Worm (Caenorhabditis elegans) whole organism, L4 larva: ENCODE data around the gene srx-110.

Source experiments
- F10B5.3 ChIP-seq: sonication (generic microtip); optimal IDR thresholded peaks from 2 replicates; lab custom pipeline; 2016; ENCODE audit warnings: mild to moderate bottlenecking, missing genetic modification characterization, missing compliant biosample characterization
- F37D6.2 ChIP-seq: sonication (generic microtip); optimal IDR thresholded peaks from 2 replicates; lab custom pipeline; 2016; ENCODE audit warnings: mild to moderate bottlenecking, missing genetic modification characterization, missing compliant biosample characterization
- F49E8.2 ChIP-seq: sonication (generic microtip); optimal IDR thresholded peaks from 2 replicates; lab custom pipeline; 2016; ENCODE audit warnings: missing compliant biosample characterization, mild to moderate bottlenecking, missing genetic modification characterization, borderline replicate concordance
- R02D3.7 ChIP-seq: fragments of 150-350 bp; sonication (generic microtip); optimal IDR thresholded peaks from 3 replicates; lab custom pipeline; 2014; ENCODE audit warnings: missing biosample characterization, missing genetic modification characterization
- T20F7.1 ChIP-seq: fragments of 200-800 bp; sonication (Bioruptor generic); optimal IDR thresholded peaks from 2 replicates; lab custom pipeline; 2018; ENCODE audit warnings: mild to moderate bottlenecking, missing genetic modification characterization, missing compliant biosample characterization
- Y105C5A.15 ChIP-seq: fragments of 200-800 bp; sonication (Bioruptor generic); IDR thresholded peaks from 2 replicates; pipeline ENCODE4 v1.3.6; 2022; ENCODE audit warnings: missing genetic modification characterization, missing compliant biosample characterization
- Y48G9A.11 ChIP-seq: fragments of 200-800 bp; sonication (Bioruptor generic); IDR thresholded peaks from 2 replicates; pipeline ENCODE4 v1.3.6; 2022; ENCODE audit warnings: missing genetic modification reagents, missing genetic modification characterization, missing compliant biosample characterization
- ZK546.5 ChIP-seq, 2 experiments: sonication (generic microtip); optimal IDR thresholded peaks; 2 replicates each; lab custom pipeline; 2017; ENCODE audit warnings: missing biosample characterization in 2 of 2, missing genetic modification characterization in 2 of 2
- ceh-44 ChIP-seq: fragments of 200-800 bp; sonication (Bioruptor generic); IDR thresholded peaks from 2 replicates; pipeline ENCODE4 v1.3.6; 2022; ENCODE audit warnings: missing genetic modification reagents, missing genetic modification characterization, missing compliant biosample characterization
- ctbp-1 ChIP-seq: fragments of 200-800 bp; sonication (Bioruptor generic); IDR thresholded peaks from 2 replicates; pipeline ENCODE4 v1.3.6; 2022; ENCODE audit warnings: missing genetic modification reagents, missing genetic modification characterization, missing compliant biosample characterization
- dmd-6 ChIP-seq: fragments of 200-800 bp; sonication (Bioruptor generic); IDR thresholded peaks from 2 replicates; pipeline ENCODE4 v1.3.6; 2022; ENCODE audit warnings: missing genetic modification reagents, missing genetic modification characterization, missing compliant biosample characterization
- dmd-8 ChIP-seq: fragments of 200-800 bp; sonication (Bioruptor generic); IDR thresholded peaks from 2 replicates; pipeline ENCODE4 v1.3.6; 2022; ENCODE audit warnings: missing genetic modification characterization, missing compliant biosample characterization
- fkh-10 ChIP-seq: fragments of 150-350 bp; optimal IDR thresholded peaks from 2 replicates; lab custom pipeline; 2014; ENCODE audit warnings: missing biosample characterization, missing genetic modification reagents, missing genetic modification characterization
- fos-1 ChIP-seq: fragments of 150-350 bp; optimal IDR thresholded peaks from 2 replicates; lab custom pipeline; 2014; ENCODE audit warnings: missing biosample characterization, missing genetic modification characterization
- gei-8 ChIP-seq: fragments of 200-800 bp; sonication (Bioruptor generic); optimal IDR thresholded peaks from 2 replicates; lab custom pipeline; 2018; ENCODE audit warnings: mild to moderate bottlenecking, missing genetic modification characterization, missing compliant biosample characterization
- lin-29 ChIP-seq: fragments of 200-800 bp; sonication (Bioruptor generic); IDR thresholded peaks from 2 replicates; pipeline ENCODE4 v1.3.6; 2022; ENCODE audit warnings: missing genetic modification reagents, missing genetic modification characterization, missing compliant biosample characterization
- lir-3 ChIP-seq: sonication (generic microtip); optimal IDR thresholded peaks from 2 replicates; lab custom pipeline; 2016; ENCODE audit warnings: mild to moderate bottlenecking, missing genetic modification characterization, missing compliant biosample characterization
- madf-9 ChIP-seq: fragments of 200-800 bp; sonication (Bioruptor generic); conservative IDR thresholded peaks from 2 replicates; pipeline ENCODE4 v1.3.6; 2022; ENCODE audit warnings: missing genetic modification reagents, missing genetic modification characterization, missing compliant biosample characterization
- mep-1 ChIP-seq: fragments of 150-350 bp; sonication (generic microtip); optimal IDR thresholded peaks from 3 replicates; lab custom pipeline; 2014; ENCODE audit warnings: missing biosample characterization, missing genetic modification characterization
- mxl-2 ChIP-seq: fragments of 200-800 bp; sonication (Bioruptor generic); conservative IDR thresholded peaks from 2 replicates; pipeline ENCODE4 v1.3.6; 2022; ENCODE audit warnings: missing genetic modification reagents, missing genetic modification characterization, missing compliant biosample characterization
- nhr-102 ChIP-seq: sonication (generic microtip); optimal IDR thresholded peaks from 2 replicates; lab custom pipeline; 2016; ENCODE audit warnings: mild to moderate bottlenecking, missing genetic modification characterization, moderate library complexity, missing compliant biosample characterization
- nhr-11 ChIP-seq: fragments of 150-350 bp; optimal IDR thresholded peaks from 2 replicates; lab custom pipeline; 2014; ENCODE audit warnings: missing biosample characterization, missing genetic modification characterization
- nhr-237 ChIP-seq: sonication (generic microtip); optimal IDR thresholded peaks from 2 replicates; lab custom pipeline; 2017; ENCODE audit warnings: missing biosample characterization, missing genetic modification characterization
- nhr-41 ChIP-seq: fragments of 200-800 bp; sonication (Bioruptor generic); IDR thresholded peaks from 2 replicates; pipeline ENCODE4 v1.3.6; 2022; ENCODE audit warnings: missing genetic modification reagents, missing genetic modification characterization, missing compliant biosample characterization
- nhr-48 ChIP-seq: sonication (generic microtip); optimal IDR thresholded peaks from 2 replicates; lab custom pipeline; 2016; ENCODE audit warnings: mild to moderate bottlenecking, missing genetic modification characterization, missing compliant biosample characterization
- nhr-6 ChIP-seq: fragments of 150-350 bp; optimal IDR thresholded peaks from 2 replicates; lab custom pipeline; 2014; ENCODE audit warnings: missing biosample characterization, missing genetic modification characterization
- pqm-1 ChIP-seq: sonication (generic microtip); optimal IDR thresholded peaks from 2 replicates; lab custom pipeline; 2017; ENCODE audit warnings: missing biosample characterization, missing genetic modification characterization
- sdz-12 ChIP-seq: fragments of 200-800 bp; sonication (Bioruptor generic); optimal IDR thresholded peaks from 2 replicates; lab custom pipeline; 2018; ENCODE audit warnings: mild to moderate bottlenecking, missing genetic modification characterization, missing compliant biosample characterization
- set-16 ChIP-seq: fragments of 200-800 bp; sonication (Bioruptor generic); IDR thresholded peaks from 2 replicates; pipeline ENCODE4 v1.3.6; 2022; ENCODE audit warnings: missing genetic modification reagents, missing genetic modification characterization, missing compliant biosample characterization
- snpc-1.2 ChIP-seq: fragments of 200-800 bp; sonication (Bioruptor generic); IDR thresholded peaks from 2 replicates; pipeline ENCODE4 v1.3.6; 2022; ENCODE audit warnings: missing genetic modification reagents, missing genetic modification characterization, missing compliant biosample characterization
- spr-1 ChIP-seq: sonication (generic microtip); optimal IDR thresholded peaks from 2 replicates; lab custom pipeline; 2016; ENCODE audit warnings: mild to moderate bottlenecking, missing genetic modification characterization, missing compliant biosample characterization
- tag-97 ChIP-seq: fragments of 200-800 bp; sonication (Bioruptor generic); IDR thresholded peaks from 2 replicates; pipeline ENCODE4 v1.3.6; 2022; ENCODE audit warnings: missing genetic modification characterization, missing compliant biosample characterization
- tra-1 ChIP-seq: fragments of 200-800 bp; sonication (Bioruptor generic); IDR thresholded peaks from 2 replicates; pipeline ENCODE4 v1.3.6; 2022; ENCODE audit warnings: missing genetic modification reagents, missing genetic modification characterization, missing compliant biosample characterization
- unc-39 ChIP-seq: sonication (generic microtip); optimal IDR thresholded peaks from 2 replicates; lab custom pipeline; 2017; ENCODE audit warnings: missing biosample characterization, missing genetic modification characterization
- unc-62 ChIP-seq, 3 experiments: fragments of 150-350 bp in 1 of 3; sonication (generic microtip); optimal IDR thresholded peaks in 2 of 3; peaks in 1 of 3; 1 replicate in 1 of 3; 2 replicates in 2 of 3; lab custom pipeline; 2014 to 2017; ENCODE audit warnings: missing biosample characterization in 3 of 3, missing genetic modification characterization in 3 of 3, missing genetic modification reagents in 3 of 3, missing genotype in 1 of 3
- zfp-2 ChIP-seq: sonication (generic microtip); optimal IDR thresholded peaks from 2 replicates; lab custom pipeline; 2016; ENCODE audit warnings: mild to moderate bottlenecking, missing genetic modification characterization, missing compliant biosample characterization
- zip-11 ChIP-seq: fragments of 200-800 bp; sonication (Bioruptor generic); IDR thresholded peaks from 2 replicates; pipeline ENCODE4 v1.3.6; 2022; ENCODE audit warnings: missing genetic modification characterization, missing compliant biosample characterization

srx-110 gene

ce11 chrII:3753598-3753997 lies 44.2 kb downstream of the srx-110 start, which contains the start of gene rcd-1:
TSS of gene rcd-1 (plus strand) at chrII:3753898.
- TF ChIP-seq fos-1 (tag; lab: Kevin White, UChicago), result no peak
- TF ChIP-seq ZK546.5 (tag; optimal IDR thresholded peaks at IDR 0.05; lab: Kevin White, UChicago), result no peak
- TF ChIP-seq lin-29 (GFP tag; lab: Robert Waterston, UW), result no peak
- TF ChIP-seq tra-1 (GFP tag; lab: Robert Waterston, UW), result no peak
- TF ChIP-seq F10B5.3 (tag; lab: Kevin White, UChicago), result no peak
- no peak for TF ChIP-seq nhr-6 (tag; lab: Kevin White, UChicago)
- TF ChIP-seq mep-1 (tag; lab: Kevin White, UChicago), result no peak

ce11 chrII:3757499-3757898 lies 48.1 kb downstream of the srx-110 start, which contains the start of gene srx-111:
TSS of gene srx-111 (plus strand) at chrII:3757799.
- TF ChIP-seq spr-1 (no peak), Y48G9A.11 (GFP tag; lab: Robert Waterston, UW) (no peak), snpc-1.2 (GFP tag; lab: Robert Waterston, UW) (no peak), ctbp-1 (GFP tag; lab: Robert Waterston, UW) (no peak), set-16 (no peak), unc-39 (tag; lab: Kevin White, UChicago) (no peak), nhr-11 (tag; lab: Kevin White, UChicago) (no peak), pqm-1 (tag; lab: Kevin White, UChicago) (no peak), nhr-41 (GFP tag; lab: Robert Waterston, UW) (no peak), nhr-237 (tag; lab: Kevin White, UChicago) (no peak), nhr-48 (tag; lab: Kevin White, UChicago) (no peak), T20F7.1 (GFP tag; lab: Kevin White, UChicago) (no peak), tra-1 (GFP tag; lab: Robert Waterston, UW) (no peak), dmd-6 (GFP tag; lab: Robert Waterston, UW) (no peak), mxl-2 (GFP tag; lab: Robert Waterston, UW) (no peak), F37D6.2 (tag; lab: Kevin White, UChicago) (no peak), ceh-44 (GFP tag; lab: Robert Waterston, UW) (no peak), unc-62 (GFP tag; optimal IDR thresholded peaks at IDR 0.05 in 1 of 2; lab: Kevin White, UChicago) (no peak), unc-62 (tag; optimal IDR thresholded peaks at IDR 0.05; lab: Kevin White, UChicago) (no peak), Y105C5A.15 (GFP tag; lab: Robert Waterston, UW) (no peak), zfp-2 (tag; lab: Kevin White, UChicago) (no peak)

ce11 chrII:3759010-3759409 lies 49.7 kb downstream of the srx-110 start, which contains the start of gene T24E12.12:
TSS of gene T24E12.12 (plus strand) at chrII:3759290.
- TF ChIP-seq ctbp-1 (GFP tag; lab: Robert Waterston, UW), result no peak
- TF ChIP-seq F10B5.3 (tag; lab: Kevin White, UChicago), result no peak
- no peak for TF ChIP-seq lir-3 (tag; lab: Kevin White, UChicago)
- TF ChIP-seq pqm-1 (tag; lab: Kevin White, UChicago), result no peak
- no peak for TF ChIP-seq F37D6.2 (tag; lab: Kevin White, UChicago)
- no peak for TF ChIP-seq R02D3.7
- no peak for TF ChIP-seq dmd-8 (GFP tag; lab: Robert Waterston, UW)
- no peak for TF ChIP-seq zip-11
- TF ChIP-seq madf-9 (GFP tag; lab: Robert Waterston, UW), result no peak
- TF ChIP-seq nhr-102 (tag; lab: Kevin White, UChicago), result no peak
- TF ChIP-seq tag-97 (GFP tag; lab: Robert Waterston, UW), result no peak
- TF ChIP-seq F49E8.2 (tag; lab: Kevin White, UChicago), result no peak
- no peak for TF ChIP-seq spr-1
- TF ChIP-seq sdz-12, result no peak
- TF ChIP-seq gei-8 (GFP tag; lab: Kevin White, UChicago), result no peak
- TF ChIP-seq fkh-10 (GFP tag; lab: Kevin White, UChicago), result no peak
